Fruit fly (Drosophila melanogaster) whole organism, adult: ENCODE data around the gene CG43127.

Experiments used
- CG11617 ChIP-seq: fragments of 200-800 bp; sonication (Bioruptor generic); optimal IDR thresholded peaks from 2 replicates; lab custom pipeline; 2017; ENCODE audit warnings: mild to moderate bottlenecking, missing biosample characterization, missing genetic modification reagents, missing genetic modification characterization
- CG12768 ChIP-seq: fragments of 200-800 bp; sonication (Bioruptor generic); optimal IDR thresholded peaks from 2 replicates; lab custom pipeline; 2017; ENCODE audit warnings: missing biosample characterization, missing genetic modification characterization, mild to moderate bottlenecking, moderate library complexity, missing genetic modification reagents
- CG14711 ChIP-seq: fragments of 200-800 bp; sonication (Bioruptor generic); optimal IDR thresholded peaks from 2 replicates; lab custom pipeline; 2018; ENCODE audit warnings: missing biosample characterization, mild to moderate bottlenecking, missing genetic modification characterization, moderate library complexity
- CG1620 ChIP-seq: fragments of 200-800 bp; sonication (Bioruptor generic); optimal IDR thresholded peaks from 2 replicates; lab custom pipeline; 2016; ENCODE audit warnings: missing biosample characterization, missing genetic modification characterization
- CG33017 ChIP-seq: fragments of 200-800 bp; sonication (Bioruptor generic); optimal IDR thresholded peaks from 2 replicates; lab custom pipeline; 2018; ENCODE audit warnings: missing biosample characterization, mild to moderate bottlenecking, missing genetic modification characterization, moderate library complexity
- CG5204 ChIP-seq: fragments of 200-800 bp; sonication (Bioruptor generic); optimal IDR thresholded peaks from 2 replicates; lab custom pipeline; 2016; ENCODE audit warnings: missing biosample characterization, missing genetic modification characterization
- CG7045 ChIP-seq: fragments of 200-800 bp; sonication (Bioruptor generic); optimal IDR thresholded peaks from 2 replicates; lab custom pipeline; 2017; ENCODE audit warnings: missing biosample characterization, mild to moderate bottlenecking, missing genetic modification characterization
- CG7101 ChIP-seq: fragments of 200-800 bp; sonication (Bioruptor generic); optimal IDR thresholded peaks from 2 replicates; lab custom pipeline; 2018; ENCODE audit warnings: missing biosample characterization, mild to moderate bottlenecking, missing genetic modification characterization, moderate library complexity
- Clk ChIP-seq: fragments of 200-800 bp; sonication (Bioruptor generic); optimal IDR thresholded peaks from 2 replicates; lab custom pipeline; 2017; ENCODE audit warnings: missing biosample characterization, missing genetic modification characterization
- Crg-1 ChIP-seq: fragments of 200-800 bp; sonication (Bioruptor generic); optimal IDR thresholded peaks from 2 replicates; lab custom pipeline; 2016; ENCODE audit warnings: missing biosample characterization, missing genetic modification characterization
- Hr96 ChIP-seq: fragments of 200-800 bp; sonication (Bioruptor generic); optimal IDR thresholded peaks from 2 replicates; lab custom pipeline; 2016; ENCODE audit warnings: missing biosample characterization, missing genetic modification characterization
- Mnt ChIP-seq: fragments of 200-800 bp; sonication (Bioruptor generic); optimal IDR thresholded peaks from 2 replicates; lab custom pipeline; 2016; ENCODE audit warnings: missing biosample characterization, mild to moderate bottlenecking, missing genetic modification characterization
- bab1 ChIP-seq: fragments of 200-800 bp; sonication (Bioruptor generic); optimal IDR thresholded peaks from 3 replicates; lab custom pipeline; 2019; ENCODE audit warnings: missing biosample characterization, mild to moderate bottlenecking, missing genetic modification characterization, moderate library complexity
- cic ChIP-seq: fragments of 200-800 bp; sonication (Bioruptor generic); optimal IDR thresholded peaks from 2 replicates; lab custom pipeline; 2017; ENCODE audit warnings: missing biosample characterization, mild to moderate bottlenecking, missing genetic modification characterization, moderate library complexity
- cnc ChIP-seq, 2 experiments: fragments of >200 bp; optimal IDR thresholded peaks; 2 replicates each; lab custom pipeline; 2017
- kay ChIP-seq: fragments of 200-800 bp; sonication (Bioruptor generic); peaks from one replicate; lab custom pipeline; 2016; ENCODE audit warnings: missing biosample characterization, missing genetic modification characterization, borderline replicate concordance
- ovo ChIP-seq: fragments of 200-800 bp; sonication (Bioruptor generic); optimal IDR thresholded peaks from 2 replicates; lab custom pipeline; 2016; ENCODE audit warnings: missing biosample characterization, missing genetic modification characterization
- pad ChIP-seq: fragments of 200-800 bp; sonication (Bioruptor generic); optimal IDR thresholded peaks from 3 replicates; lab custom pipeline; 2017; ENCODE audit warnings: missing biosample characterization, missing genetic modification characterization, mild to moderate bottlenecking, moderate library complexity, missing genetic modification reagents
- tj ChIP-seq: fragments of 200-800 bp; sonication (Bioruptor generic); optimal IDR thresholded peaks from 3 replicates; lab custom pipeline; 2017; ENCODE audit warnings: missing biosample characterization, mild to moderate bottlenecking, missing genetic modification characterization, moderate library complexity
- toe ChIP-seq: fragments of 200-800 bp; sonication (Bioruptor generic); optimal IDR thresholded peaks from 2 replicates; lab custom pipeline; 2016; ENCODE audit warnings: missing biosample characterization, missing genetic modification characterization

Gene CG43127

DNA sequence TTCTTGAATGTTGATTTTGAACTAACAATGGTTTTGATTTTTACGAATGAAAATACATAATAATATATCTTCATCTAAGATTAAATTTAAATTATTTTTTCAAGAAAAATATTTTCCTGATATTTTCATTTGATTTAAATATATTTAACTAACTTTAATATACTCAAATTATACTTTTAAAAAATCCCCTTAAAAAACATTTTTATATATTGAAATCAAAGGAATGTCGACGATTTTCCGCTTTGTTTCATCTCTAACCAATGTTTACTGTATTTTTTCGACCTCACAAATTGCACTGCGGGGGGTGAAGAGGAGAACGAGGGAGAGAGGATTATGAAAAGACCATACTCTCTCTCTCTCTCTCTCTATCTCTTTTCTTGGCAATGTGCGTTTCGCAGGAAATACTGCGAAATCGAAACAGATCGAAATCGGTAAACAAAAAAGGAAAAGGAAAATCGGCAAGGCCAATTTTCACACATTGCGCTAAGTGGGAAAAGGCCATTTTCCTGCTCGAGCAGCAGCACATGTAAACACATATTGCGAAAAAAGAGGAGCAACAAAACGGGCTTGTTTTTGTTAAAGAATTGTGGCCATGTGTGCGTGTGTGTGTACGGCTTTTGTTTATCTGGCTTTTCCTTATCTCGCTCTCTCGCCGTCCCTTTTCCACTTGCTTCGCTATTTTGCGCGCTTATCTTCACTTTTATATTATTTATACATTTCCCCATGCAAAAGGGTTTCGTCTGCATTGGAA is 34.8 kb upstream of the CG43127 start:
- TF ChIP-seq kay (GFP tag; lab: Kevin White, UChicago) (peak; percentile 92), tj (GFP tag; lab: Kevin White, UChicago) (no peak)

DNA sequence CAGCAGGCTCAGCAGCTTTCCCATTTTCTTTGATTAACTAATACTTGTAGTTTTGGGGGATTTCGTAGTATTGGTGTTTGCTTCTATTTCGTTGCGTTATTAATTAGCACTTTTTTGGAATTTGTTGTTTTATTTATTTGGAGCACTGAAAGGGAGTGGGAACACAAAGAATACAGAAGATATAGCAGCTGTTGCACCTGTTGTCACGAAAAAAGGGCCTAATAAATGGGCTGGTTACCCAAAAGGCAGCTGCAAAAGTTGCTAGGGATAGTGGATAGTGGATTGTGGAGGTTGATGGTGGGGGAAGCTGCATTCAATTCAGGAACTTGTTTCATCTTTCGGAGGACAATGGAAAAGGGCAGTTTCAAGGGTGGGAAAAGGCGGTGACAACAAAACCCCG is 34.1 kb upstream of the CG43127 start:
- TF ChIP-seq CG7101 (tag; lab: Kevin White, UChicago) (no peak), CG14711 (tag; lab: Kevin White, UChicago) (no peak), CG33017 (tag; lab: Kevin White, UChicago) (no peak), tj (GFP tag; lab: Kevin White, UChicago) (no peak)

DNA sequence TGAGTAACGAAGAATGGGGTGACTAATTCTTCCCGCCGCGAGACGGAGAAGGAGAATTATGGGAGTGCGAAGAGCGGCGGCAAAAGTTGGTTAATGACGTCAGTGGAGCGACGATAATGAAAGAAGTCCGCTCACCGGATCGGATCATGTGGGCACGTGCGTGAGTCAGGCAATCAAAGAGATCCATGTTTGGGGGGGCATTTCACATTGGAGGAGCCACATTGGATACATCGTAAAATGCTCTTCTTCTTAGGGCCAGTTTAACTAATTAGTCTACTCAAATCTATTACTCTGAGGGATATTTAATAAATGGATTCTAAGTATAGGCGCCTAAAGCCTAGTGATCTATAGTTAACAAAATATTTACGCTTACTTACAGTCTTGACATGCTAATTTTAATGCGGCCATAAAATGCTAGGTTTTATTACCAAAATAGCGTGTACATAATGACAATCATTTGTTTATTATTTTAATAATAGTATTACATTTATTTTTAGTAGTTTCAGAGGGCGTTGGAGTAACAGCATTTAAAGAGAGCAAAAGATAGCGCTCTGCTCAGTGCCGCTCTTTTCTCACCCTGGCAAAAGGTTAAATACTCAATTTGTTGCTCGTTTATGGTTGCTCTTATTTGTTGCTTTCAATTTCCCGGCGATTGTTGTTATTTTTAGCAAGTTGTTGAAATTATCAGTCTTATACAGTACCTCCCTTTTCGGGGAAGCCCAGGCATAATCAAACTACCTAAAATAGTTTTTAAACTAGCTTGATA is 33.1 kb upstream of the CG43127 start:
- TF ChIP-seq bab1 (GFP tag; lab: Kevin White, UChicago) (no peak), cnc (optimal IDR thresholded peaks at IDR 0.05; lab: Kevin White, UChicago) (no peak), CG33017 (tag; lab: Kevin White, UChicago) (no peak), toe (GFP tag; lab: Kevin White, UChicago) (no peak), cic (GFP tag; lab: Kevin White, UChicago) (no peak), CG5204 (GFP tag; lab: Kevin White, UChicago) (no peak), ovo (no peak), Clk (GFP tag; lab: Kevin White, UChicago) (no peak), pad (GFP tag; lab: Kevin White, UChicago) (no peak), CG12768 (GFP tag; lab: Kevin White, UChicago) (no peak), CG14711 (tag; lab: Kevin White, UChicago) (no peak), kay (GFP tag; lab: Kevin White, UChicago) (no peak), CG7045 (no peak), Crg-1 (GFP tag; lab: Kevin White, UChicago) (no peak), CG7101 (tag; lab: Kevin White, UChicago) (no peak), Mnt (GFP tag; lab: Kevin White, UChicago) (no peak), CG1620 (no peak)

DNA sequence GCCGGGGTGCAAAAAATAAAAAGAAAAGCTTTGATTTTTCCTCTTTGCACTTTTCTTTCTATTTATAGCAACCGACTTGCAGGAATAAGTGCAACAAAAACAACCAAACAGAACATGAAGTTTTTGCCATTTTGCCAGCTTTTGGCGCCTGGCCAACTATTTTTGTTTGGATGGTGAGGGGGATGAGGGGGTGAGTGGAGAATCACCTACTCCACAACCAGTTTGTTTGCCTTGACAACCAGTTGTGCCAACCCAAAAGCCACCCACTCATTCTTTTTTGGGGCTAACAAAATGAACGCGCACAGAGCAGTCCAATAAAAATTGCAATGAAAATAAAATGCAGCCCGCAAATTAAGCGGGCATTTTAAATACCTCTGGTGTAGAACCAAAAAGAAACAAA is 31.9 kb upstream of the CG43127 start:
- TF ChIP-seq CG7101 (tag; lab: Kevin White, UChicago) = no peak
- TF ChIP-seq bab1 (GFP tag; lab: Kevin White, UChicago) = no peak
- TF ChIP-seq Crg-1 (GFP tag; lab: Kevin White, UChicago) = no peak
- no peak for TF ChIP-seq cic (GFP tag; lab: Kevin White, UChicago)

DNA sequence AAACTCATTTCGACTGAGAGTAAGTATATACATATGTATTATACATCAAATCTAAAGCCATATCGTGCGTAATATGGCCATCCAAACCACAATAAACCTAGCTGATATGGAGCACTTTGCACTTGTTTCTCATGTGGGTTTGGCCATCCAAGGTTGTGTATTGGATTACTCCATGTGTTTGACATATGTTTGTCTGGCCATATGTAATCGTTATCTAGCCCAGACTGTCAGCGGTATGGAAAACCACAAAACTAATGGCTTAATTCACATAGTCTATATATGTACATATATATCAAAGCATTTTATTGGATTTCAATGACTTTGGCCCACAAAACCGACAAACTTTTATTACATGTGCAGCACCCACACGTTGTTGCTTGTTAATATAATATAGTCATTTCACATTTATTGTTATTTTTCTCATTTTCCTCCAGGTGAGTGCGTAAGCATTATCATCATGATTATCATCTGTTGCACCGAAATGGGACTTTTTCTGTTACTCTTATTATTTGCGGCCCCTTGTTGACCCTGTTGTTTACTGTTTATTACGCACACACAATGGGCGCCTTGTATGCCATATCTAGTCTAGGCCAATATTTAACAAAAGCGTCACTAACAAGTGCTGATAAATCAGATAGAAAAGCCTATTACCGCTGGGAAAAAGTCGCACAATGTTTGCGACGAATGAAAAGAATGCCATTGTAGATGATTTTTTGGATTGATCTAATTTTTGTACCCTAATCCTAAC is 31.2 kb upstream of the CG43127 start:
- peak; percentile 39 for TF ChIP-seq CG7101 (tag; lab: Kevin White, UChicago)
- TF ChIP-seq cic (GFP tag; lab: Kevin White, UChicago) = peak; percentile 22
- TF ChIP-seq kay (GFP tag; lab: Kevin White, UChicago) = peak; percentile 85
- no peak for TF ChIP-seq Hr96 (GFP tag; lab: Kevin White, UChicago)
- TF ChIP-seq ovo = peak; percentile 41
- no peak for TF ChIP-seq tj (GFP tag; lab: Kevin White, UChicago)
- peak; percentile 30 for TF ChIP-seq CG7045
- no peak for TF ChIP-seq CG33017 (tag; lab: Kevin White, UChicago)
- no peak for TF ChIP-seq Clk (GFP tag; lab: Kevin White, UChicago)
- peak; percentile 53 for TF ChIP-seq Crg-1 (GFP tag; lab: Kevin White, UChicago)
- TF ChIP-seq Mnt (GFP tag; lab: Kevin White, UChicago) = peak; percentile 48
- no peak for TF ChIP-seq CG1620
- no peak for TF ChIP-seq CG11617

DNA sequence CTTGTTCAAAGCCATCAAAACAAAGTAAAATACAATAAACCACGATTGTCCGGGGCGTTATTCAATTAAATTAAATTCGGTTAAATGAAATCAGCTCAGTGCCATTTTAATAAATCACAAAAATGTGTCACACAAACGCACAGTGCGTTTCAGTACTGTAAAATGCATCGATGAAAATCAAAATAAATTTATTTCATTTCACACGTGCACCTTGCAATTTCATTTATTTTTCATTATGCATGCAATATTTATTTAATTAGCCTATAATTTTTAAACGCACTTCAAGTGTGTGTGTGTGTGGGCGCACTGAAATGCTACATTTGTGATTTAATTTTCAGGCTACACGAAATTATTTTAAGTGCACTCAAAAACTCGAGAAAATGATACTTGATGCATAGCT is 29.0 kb upstream of the CG43127 start:
- peak; percentile 70 for TF ChIP-seq kay (GFP tag; lab: Kevin White, UChicago)
- no peak for TF ChIP-seq CG33017 (tag; lab: Kevin White, UChicago)

DNA sequence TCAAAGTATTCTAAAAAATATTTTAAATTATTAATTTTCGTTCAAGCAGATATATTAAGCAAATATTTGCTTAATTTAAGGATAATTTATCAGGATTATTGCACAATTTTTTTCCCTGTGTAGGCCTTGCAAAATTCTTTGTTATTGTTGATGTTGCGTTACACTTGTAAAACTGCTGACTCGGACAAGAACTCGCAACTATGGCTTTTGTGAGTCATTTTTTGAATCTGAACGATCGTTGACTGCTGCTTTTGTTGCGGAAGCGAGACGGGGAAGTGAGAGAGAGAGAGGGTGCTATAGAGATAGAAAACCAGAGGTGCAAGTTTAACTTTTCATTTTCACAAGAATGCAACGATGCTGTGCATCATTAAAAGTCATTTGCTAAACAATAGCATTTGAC is 27.1 kb upstream of the CG43127 start:
- TF ChIP-seq CG5204 (GFP tag; lab: Kevin White, UChicago) = no peak
- TF ChIP-seq tj (GFP tag; lab: Kevin White, UChicago) = peak; percentile 75
